Worm (Caenorhabditis elegans) whole organism, mixed stage, embryonic: ENCODE results near the gene C09G1.4.

Experiments
- M03D4.4 ChIP-seq: sonication (generic microtip); optimal IDR thresholded peaks from 2 replicates; lab custom pipeline; 2017; ENCODE audit warnings: mild to moderate bottlenecking, missing genetic modification characterization, missing compliant biosample characterization
- bed-3 ChIP-seq: fragments of 200-800 bp; sonication (Bioruptor generic); optimal IDR thresholded peaks from 3 replicates; lab custom pipeline; 2018; ENCODE audit warnings: mild to moderate bottlenecking, missing genetic modification characterization, moderate library complexity, missing compliant biosample characterization
- blmp-1 ChIP-seq: fragments of 150-350 bp; optimal IDR thresholded peaks from 2 replicates; lab custom pipeline; 2014; ENCODE audit warnings: missing biosample characterization, missing genetic modification characterization
- ceh-39 ChIP-seq: fragments of 150-350 bp; optimal IDR thresholded peaks from 2 replicates; lab custom pipeline; 2014; ENCODE audit warnings: missing biosample characterization, missing genetic modification characterization
- ceh-43 ChIP-seq: fragments of 200-800 bp; sonication (Bioruptor generic); optimal IDR thresholded peaks from 2 replicates; lab custom pipeline; 2018; ENCODE audit warnings: mild to moderate bottlenecking, missing genetic modification characterization, moderate library complexity, missing compliant biosample characterization
- ceh-83 ChIP-seq: fragments of 200-800 bp; sonication (Bioruptor generic); optimal IDR thresholded peaks from 2 replicates; lab custom pipeline; 2018; ENCODE audit warnings: mild to moderate bottlenecking, missing genetic modification characterization, missing compliant biosample characterization
- ces-1 ChIP-seq: fragments of 150-350 bp; optimal IDR thresholded peaks from 2 replicates; lab custom pipeline; 2014; ENCODE audit warnings: missing biosample characterization, missing genetic modification reagents, missing genetic modification characterization
- cnd-1 ChIP-seq: fragments of 200-800 bp; sonication (Bioruptor generic); optimal IDR thresholded peaks from 2 replicates; lab custom pipeline; 2018; ENCODE audit warnings: mild to moderate bottlenecking, missing genetic modification characterization, missing compliant biosample characterization
- drap-1 ChIP-seq: fragments of 200-800 bp; sonication (Bioruptor generic); optimal IDR thresholded peaks from 3 replicates; lab custom pipeline; 2018; ENCODE audit warnings: mild to moderate bottlenecking, missing genetic modification characterization, missing compliant biosample characterization
- elt-1 ChIP-seq: sonication (generic microtip); optimal IDR thresholded peaks from 2 replicates; lab custom pipeline; 2017; ENCODE audit warnings: missing genetic modification characterization, mild to moderate bottlenecking, missing compliant biosample characterization, antibody characterized with exemption, moderate library complexity, borderline replicate concordance; ENCODE audit not compliant: insufficient read depth
- elt-3 ChIP-seq: fragments of 150-350 bp; optimal IDR thresholded peaks from 2 replicates; lab custom pipeline; 2014; ENCODE audit warnings: missing biosample characterization, missing genetic modification characterization
- flh-1 ChIP-seq: fragments of 200-800 bp; sonication (Bioruptor generic); optimal IDR thresholded peaks from 2 replicates; lab custom pipeline; 2018; ENCODE audit warnings: mild to moderate bottlenecking, missing genetic modification characterization, moderate library complexity, missing compliant biosample characterization
- ham-2 ChIP-seq: fragments of 200-800 bp; sonication (Bioruptor generic); optimal IDR thresholded peaks from 2 replicates; lab custom pipeline; 2018; ENCODE audit warnings: mild to moderate bottlenecking, missing genetic modification characterization, missing compliant biosample characterization
- hlh-1 ChIP-seq: fragments of 150-350 bp; optimal IDR thresholded peaks from 2 replicates; lab custom pipeline; 2014; ENCODE audit warnings: missing biosample characterization, missing genetic modification reagents, missing genetic modification characterization
- lin-13 ChIP-seq: fragments of 150-350 bp; optimal IDR thresholded peaks from 2 replicates; lab custom pipeline; 2014; ENCODE audit warnings: missing biosample characterization, missing genetic modification characterization
- lin-32 ChIP-seq: fragments of 200-800 bp; sonication (Bioruptor generic); optimal IDR thresholded peaks from 2 replicates; lab custom pipeline; 2018; ENCODE audit warnings: mild to moderate bottlenecking, missing genetic modification characterization, missing compliant biosample characterization
- lsy-2 ChIP-seq: fragments of 150-350 bp; optimal IDR thresholded peaks from 2 replicates; lab custom pipeline; 2014; ENCODE audit warnings: missing biosample characterization, missing genetic modification characterization
- mab-5 ChIP-seq: fragments of 150-350 bp; optimal IDR thresholded peaks from 2 replicates; lab custom pipeline; 2014; ENCODE audit warnings: missing biosample characterization, missing genetic modification characterization
- mep-1 ChIP-seq: fragments of 150-350 bp; optimal IDR thresholded peaks from 2 replicates; lab custom pipeline; 2017; ENCODE audit warnings: missing biosample characterization, missing genetic modification reagents, missing genetic modification characterization, inconsistent platforms
- mls-2 ChIP-seq: sonication (generic microtip); optimal IDR thresholded peaks from 2 replicates; lab custom pipeline; 2016; ENCODE audit warnings: mild to moderate bottlenecking, missing genetic modification characterization, moderate library complexity, missing compliant biosample characterization
- nhr-12 ChIP-seq: fragments of 150-350 bp; optimal IDR thresholded peaks from 2 replicates; lab custom pipeline; 2014; ENCODE audit warnings: missing biosample characterization, missing genetic modification characterization
- nhr-2 ChIP-seq: fragments of 150-350 bp; optimal IDR thresholded peaks from 2 replicates; lab custom pipeline; 2014; ENCODE audit warnings: missing biosample characterization, missing genetic modification characterization
- nhr-237 ChIP-seq: fragments of 150-350 bp; optimal IDR thresholded peaks from 2 replicates; lab custom pipeline; 2014; ENCODE audit warnings: missing biosample characterization, missing genetic modification characterization
- nhr-28 ChIP-seq: fragments of 150-350 bp; optimal IDR thresholded peaks from 2 replicates; lab custom pipeline; 2014; ENCODE audit warnings: missing biosample characterization, missing genetic modification characterization
- nhr-76 ChIP-seq: sonication (generic microtip); optimal IDR thresholded peaks from 2 replicates; lab custom pipeline; 2017; ENCODE audit warnings: missing biosample characterization, missing genetic modification characterization
- pha-4 ChIP-seq: fragments of 150-350 bp; optimal IDR thresholded peaks from 2 replicates; lab custom pipeline; 2018; ENCODE audit warnings: missing biosample characterization, missing genetic modification reagents, missing genetic modification characterization
- sem-2 ChIP-seq: fragments of 200-800 bp; sonication (Bioruptor generic); optimal IDR thresholded peaks from 2 replicates; lab custom pipeline; 2018; ENCODE audit warnings: mild to moderate bottlenecking, missing genetic modification characterization, missing compliant biosample characterization
- snpc-4 ChIP-seq: fragments of 150-350 bp; optimal IDR thresholded peaks from 2 replicates; lab custom pipeline; 2014; ENCODE audit warnings: missing biosample characterization, missing genetic modification characterization
- sptf-1 ChIP-seq: sonication (generic microtip); optimal IDR thresholded peaks from 2 replicates; lab custom pipeline; 2017; ENCODE audit warnings: mild to moderate bottlenecking, missing genetic modification characterization, moderate library complexity, missing compliant biosample characterization
- tbx-8 ChIP-seq: fragments of 200-800 bp; sonication (Bioruptor generic); optimal IDR thresholded peaks from 2 replicates; lab custom pipeline; 2018; ENCODE audit warnings: mild to moderate bottlenecking, missing genetic modification characterization, moderate library complexity, missing compliant biosample characterization
- unc-120 ChIP-seq: sonication (generic microtip); optimal IDR thresholded peaks from 2 replicates; lab custom pipeline; 2017; ENCODE audit warnings: missing genetic modification characterization, missing compliant biosample characterization; ENCODE audit not compliant: poor library complexity, severe bottlenecking
- unc-39 ChIP-seq: fragments of 150-350 bp; optimal IDR thresholded peaks from 2 replicates; lab custom pipeline; 2014; ENCODE audit warnings: missing biosample characterization, missing genetic modification characterization
- unc-62 ChIP-seq: fragments of 150-350 bp; optimal IDR thresholded peaks from 2 replicates; lab custom pipeline; 2014; ENCODE audit warnings: missing biosample characterization, missing genetic modification reagents, missing genetic modification characterization
- zip-8 ChIP-seq: fragments of 150-350 bp; optimal IDR thresholded peaks from 2 replicates; lab custom pipeline; 2014; ENCODE audit warnings: missing biosample characterization, missing genetic modification characterization
- ztf-11 ChIP-seq: fragments of 150-350 bp; optimal IDR thresholded peaks from 2 replicates; lab custom pipeline; 2014; ENCODE audit warnings: missing biosample characterization, missing genetic modification characterization

Gene C09G1.4

DNA sequence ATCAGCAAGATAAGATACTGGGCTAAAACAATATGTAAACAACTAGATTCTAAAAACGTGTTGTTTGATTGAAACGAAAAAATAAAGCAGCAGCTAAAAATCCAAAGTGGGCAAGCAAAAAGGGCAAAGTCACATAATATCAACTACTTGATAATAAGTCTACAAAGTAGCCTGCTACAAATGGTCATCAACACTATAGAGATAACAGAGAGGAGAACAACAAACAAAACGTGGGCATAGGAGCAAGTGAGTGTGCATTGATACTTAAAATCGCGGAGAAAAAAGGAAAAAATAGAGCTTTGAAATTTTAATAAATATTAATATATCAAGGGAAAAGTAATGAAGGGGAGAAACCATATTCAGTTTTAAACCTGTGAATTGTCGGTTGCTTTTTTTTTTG, 35.4 kb upstream of the C09G1.4 start:
- TF ChIP-seq ceh-39 (tag; lab: Kevin White, UChicago), result no peak
- no peak for TF ChIP-seq ceh-43 (GFP tag; lab: Kevin White, UChicago)
- no peak for TF ChIP-seq zip-8
- no peak for TF ChIP-seq lin-13 (tag; lab: Kevin White, UChicago)
- TF ChIP-seq ces-1 (GFP tag; lab: Kevin White, UChicago), result no peak
- no peak for TF ChIP-seq cnd-1 (tag; lab: Kevin White, UChicago)
- TF ChIP-seq unc-120 (tag; lab: Kevin White, UChicago), result no peak
- no peak for TF ChIP-seq nhr-28 (tag; lab: Kevin White, UChicago)
- TF ChIP-seq mep-1 (tag; lab: Kevin White, UChicago), result no peak
- TF ChIP-seq elt-1 (tag; lab: Kevin White, UChicago), result no peak
- TF ChIP-seq lsy-2, result no peak

DNA sequence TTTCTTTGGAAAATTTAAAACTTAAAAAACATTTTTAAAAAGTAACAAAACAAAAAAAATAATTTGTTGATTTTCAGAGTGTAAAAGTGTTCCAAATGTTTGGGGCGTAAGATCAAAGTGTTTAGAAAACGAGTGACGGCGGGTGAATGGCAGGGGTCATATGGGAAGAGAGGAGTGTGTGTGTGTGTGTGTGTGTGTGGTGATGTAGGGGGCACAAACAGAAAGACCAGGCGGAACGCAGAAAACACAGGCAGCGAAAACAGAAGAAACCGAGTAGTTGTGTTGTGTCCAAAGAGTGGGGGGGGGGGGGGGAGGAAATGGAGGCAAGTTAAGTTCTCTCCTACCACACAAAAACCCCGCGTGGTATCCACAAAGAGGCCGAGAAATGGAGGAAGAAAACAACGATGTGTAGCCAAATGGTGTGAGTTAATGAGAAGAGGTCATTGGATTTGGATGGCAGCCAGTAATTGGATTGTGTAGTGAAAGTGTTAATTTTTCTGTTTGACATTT, 33.8 kb upstream of the C09G1.4 start, which contains the start of gene B0395.3:
TSS of gene B0395.3 (minus strand) at position 51 of the 510 bp plus-strand sequence.
- peak; percentile 85 for TF ChIP-seq ces-1 (GFP tag; lab: Kevin White, UChicago)
- no peak for TF ChIP-seq nhr-28 (tag; lab: Kevin White, UChicago)
- TF ChIP-seq flh-1 (GFP tag; lab: Kevin White, UChicago), result no peak
- TF ChIP-seq hlh-1 (tag; lab: Kevin White, UChicago), result peak; percentile 60
- TF ChIP-seq elt-3, result no peak
- no peak for TF ChIP-seq drap-1 (GFP tag; lab: Kevin White, UChicago)
- TF ChIP-seq mls-2 (tag; lab: Kevin White, UChicago), result peak; percentile 64
- peak; percentile 20 for TF ChIP-seq ham-2 (GFP tag; lab: Kevin White, UChicago)
- no peak for TF ChIP-seq nhr-237 (tag; lab: Kevin White, UChicago)
- TF ChIP-seq elt-1 (tag; lab: Kevin White, UChicago), result no peak
- TF ChIP-seq sptf-1 (tag; lab: Kevin White, UChicago), result peak; percentile 74
- no peak for TF ChIP-seq ceh-43 (GFP tag; lab: Kevin White, UChicago)
- TF ChIP-seq M03D4.4, result peak; percentile 64
- no peak for TF ChIP-seq ceh-39 (tag; lab: Kevin White, UChicago)
- no peak for TF ChIP-seq lin-13 (tag; lab: Kevin White, UChicago)
- no peak for TF ChIP-seq nhr-2 (tag; lab: Kevin White, UChicago)
- TF ChIP-seq ceh-83, result no peak
- no peak for TF ChIP-seq lin-32 (GFP tag; lab: Kevin White, UChicago)
- no peak for TF ChIP-seq unc-39 (tag; lab: Kevin White, UChicago)
- no peak for TF ChIP-seq sem-2 (GFP tag; lab: Kevin White, UChicago)
- no peak for TF ChIP-seq unc-62 (GFP tag; lab: Kevin White, UChicago)
- no peak for TF ChIP-seq snpc-4 (tag; lab: Kevin White, UChicago)
- peak; percentile 12 for TF ChIP-seq mep-1 (tag; lab: Kevin White, UChicago)
- no peak for TF ChIP-seq lsy-2
- TF ChIP-seq pha-4 (tag; lab: Kevin White, UChicago), result no peak
- TF ChIP-seq bed-3 (GFP tag; lab: Kevin White, UChicago), result no peak
- peak; percentile 27 for TF ChIP-seq cnd-1 (tag; lab: Kevin White, UChicago)
- no peak for TF ChIP-seq nhr-76 (tag; lab: Kevin White, UChicago)
- peak; percentile 14 for TF ChIP-seq unc-120 (tag; lab: Kevin White, UChicago)
- no peak for TF ChIP-seq ztf-11 (tag; lab: Kevin White, UChicago)
- no peak for TF ChIP-seq zip-8
- TF ChIP-seq tbx-8 (GFP tag; lab: Kevin White, UChicago), result no peak
- no peak for TF ChIP-seq nhr-12 (tag; lab: Kevin White, UChicago)
- no peak for TF ChIP-seq mab-5
- TF ChIP-seq blmp-1 (tag; lab: Kevin White, UChicago), result no peak

DNA sequence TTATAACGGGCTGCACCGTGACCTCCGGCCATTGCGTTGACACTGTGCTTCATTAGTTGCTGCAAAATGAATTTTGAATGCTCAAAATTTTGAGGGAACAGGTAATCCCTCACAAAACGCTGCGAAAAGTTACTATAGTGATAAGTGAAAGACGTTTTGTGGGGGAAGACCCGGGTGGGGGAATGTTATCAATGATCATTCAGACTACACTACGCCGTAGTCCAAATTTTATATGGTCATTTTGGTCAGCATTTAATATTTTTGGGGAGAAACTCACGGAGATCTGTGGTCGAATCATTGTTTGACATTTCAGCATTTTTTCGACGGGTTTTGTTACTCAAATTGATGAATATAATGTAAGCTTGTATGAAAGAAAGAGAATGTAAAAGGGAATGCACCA, 32.7 kb upstream of the C09G1.4 start:
- TF ChIP-seq ces-1 (GFP tag; lab: Kevin White, UChicago), result no peak
- no peak for TF ChIP-seq nhr-12 (tag; lab: Kevin White, UChicago)
- no peak for TF ChIP-seq ztf-11 (tag; lab: Kevin White, UChicago)
- no peak for TF ChIP-seq zip-8
- no peak for TF ChIP-seq ceh-43 (GFP tag; lab: Kevin White, UChicago)
- TF ChIP-seq bed-3 (GFP tag; lab: Kevin White, UChicago), result no peak
- no peak for TF ChIP-seq mls-2 (tag; lab: Kevin White, UChicago)
- no peak for TF ChIP-seq sem-2 (GFP tag; lab: Kevin White, UChicago)
- no peak for TF ChIP-seq nhr-237 (tag; lab: Kevin White, UChicago)
- TF ChIP-seq elt-3, result no peak
- no peak for TF ChIP-seq lsy-2
- TF ChIP-seq mep-1 (tag; lab: Kevin White, UChicago), result no peak
- TF ChIP-seq flh-1 (GFP tag; lab: Kevin White, UChicago), result no peak
- TF ChIP-seq lin-32 (GFP tag; lab: Kevin White, UChicago), result no peak
- TF ChIP-seq ceh-39 (tag; lab: Kevin White, UChicago), result no peak
- TF ChIP-seq unc-120 (tag; lab: Kevin White, UChicago), result no peak
- TF ChIP-seq hlh-1 (tag; lab: Kevin White, UChicago), result no peak
